Worm (Caenorhabditis elegans) whole organism, L3 larva: ENCODE measurements around the gene E02H1.5.

Experiments
- R02D3.7 ChIP-seq: fragments of 150-350 bp; optimal IDR thresholded peaks from 2 replicates; lab custom pipeline; 2014; ENCODE audit warnings: missing biosample characterization, missing genetic modification characterization
- ZK546.5 ChIP-seq: sonication (generic microtip); optimal IDR thresholded peaks from 2 replicates; lab custom pipeline; 2017; ENCODE audit warnings: missing biosample characterization, missing genetic modification characterization
- ama-1 ChIP-seq: fragments of 150-350 bp; optimal IDR thresholded peaks from 2 replicates; lab custom pipeline; 2018
- ceh-82 ChIP-seq: fragments of 150-350 bp; optimal IDR thresholded peaks from 2 replicates; lab custom pipeline; 2014; ENCODE audit warnings: missing biosample characterization, missing genetic modification characterization
- fkh-10 ChIP-seq: sonication (generic microtip); optimal IDR thresholded peaks from 2 replicates; lab custom pipeline; 2017; ENCODE audit warnings: missing biosample characterization, missing genetic modification reagents, missing genetic modification characterization
- mdl-1 ChIP-seq: fragments of 150-350 bp; optimal IDR thresholded peaks from 2 replicates; lab custom pipeline; 2014; ENCODE audit warnings: missing biosample characterization, missing genetic modification characterization
- nhr-25 ChIP-seq: sonication (generic microtip); optimal IDR thresholded peaks from 2 replicates; lab custom pipeline; 2017; ENCODE audit warnings: missing biosample characterization, missing genetic modification characterization
- nhr-77 ChIP-seq: fragments of 150-350 bp; optimal IDR thresholded peaks from 2 replicates; lab custom pipeline; 2014; ENCODE audit warnings: missing biosample characterization, missing genetic modification characterization
- unc-62 ChIP-seq: fragments of 150-350 bp; sonication (generic microtip); optimal IDR thresholded peaks from 4 replicates; lab custom pipeline; 2014; ENCODE audit warnings: missing biosample characterization, missing genetic modification reagents, missing genetic modification characterization
- zag-1 ChIP-seq: fragments of 150-350 bp; optimal IDR thresholded peaks from 2 replicates; lab custom pipeline; 2014; ENCODE audit warnings: missing biosample characterization, missing genetic modification characterization

- no peak for TF ChIP-seq nhr-25 (tag; lab: Kevin White, UChicago)
- TF ChIP-seq zag-1 (tag; lab: Kevin White, UChicago) = no peak
- TF ChIP-seq mdl-1 (tag; lab: Kevin White, UChicago) = no peak
- no peak for TF ChIP-seq nhr-77 (tag; lab: Kevin White, UChicago)
- no peak for TF ChIP-seq ama-1 (lab: Kevin White, UChicago)
- no peak for TF ChIP-seq ceh-82 (tag; lab: Kevin White, UChicago)
- no peak for TF ChIP-seq ZK546.5
- no peak for TF ChIP-seq unc-62 (GFP tag; lab: Kevin White, UChicago)
- TF ChIP-seq fkh-10 (GFP tag; lab: Kevin White, UChicago) = no peak
- TF ChIP-seq R02D3.7 (tag; lab: Kevin White, UChicago) = no peak
Measured at ce11 chrII:9614728-9615127, 19.7 kb downstream of the E02H1.5 start, which contains the start of gene hlh-6.
